Comparison of ENCODE assay signal across 1 fruit fly cellular context in genomic region chrX:20509535-20510424, dm6.
TF ChIP-seq lines count a peak whose summit lies in the region.

No protein-coding gene starts in this region.

TF ChIP-seq in whole organism, embryonic, 481 proteins besides CTCF, POLR2A, EP300 and RAD21 (continued from another document and continues in another):
- TF ChIP-seq amos (GFP tag; IDR thresholded peaks at IDR 0.05; lab: Robert Waterston, UW; ENCODE audit: partially characterized antibody) (no peak), p53 (GFP tag; optimal IDR thresholded peaks at IDR 0.05; lab: Kevin White, UChicago) (no peak), ab (GFP tag; optimal IDR thresholded peaks at IDR 0.05; lab: Kevin White, UChicago) (no peak), CG12219 (GFP tag; optimal IDR thresholded peaks at IDR 0.05; lab: Kevin White, UChicago) (no peak), btn (GFP tag; optimal IDR thresholded peaks at IDR 0.05; lab: Kevin White, UChicago) (no peak), CG12659 (GFP tag; optimal IDR thresholded peaks at IDR 0.05; lab: Kevin White, UChicago) (no peak), CG8478 (optimal IDR thresholded peaks at IDR 0.05; lab: Kevin White, UChicago) (no peak), jing (GFP tag; optimal IDR thresholded peaks at IDR 0.05; lab: Kevin White, UChicago) (no peak), CG18476 (GFP tag; optimal IDR thresholded peaks at IDR 0.05; lab: Kevin White, UChicago) (no peak), CG3995 (GFP tag; optimal IDR thresholded peaks at IDR 0.05; lab: Kevin White, UChicago) (no peak), grau (tag; optimal IDR thresholded peaks at IDR 0.05; lab: Kevin White, UChicago) (peak; percentile 34), CG13296 (GFP tag; optimal IDR thresholded peaks at IDR 0.05; lab: Kevin White, UChicago) (no peak), HmgD (GFP tag; optimal IDR thresholded peaks at IDR 0.05; lab: Kevin White, UChicago) (no peak), sr (GFP tag; IDR thresholded peaks at IDR 0.05; lab: Robert Waterston, UW) (no peak), CG3726 (GFP tag; IDR thresholded peaks at IDR 0.05; lab: Robert Waterston, UW) (no peak), sqz (GFP tag; optimal IDR thresholded peaks at IDR 0.05; lab: Kevin White, UChicago) (no peak), CG5245 (GFP tag; optimal IDR thresholded peaks at IDR 0.05; lab: Kevin White, UChicago) (no peak), CG32767 (GFP tag; IDR thresholded peaks at IDR 0.05; lab: Robert Waterston, UW) (no peak), CG13894 (tag; optimal IDR thresholded peaks at IDR 0.05; lab: Kevin White, UChicago) (no peak), Adf1 (GFP tag; IDR thresholded peaks at IDR 0.05; lab: Robert Waterston, UW) (peak; percentile 77), CG2712 (tag; optimal IDR thresholded peaks at IDR 0.05; lab: Kevin White, UChicago) (peak; percentile 45), otp (GFP tag; IDR thresholded peaks at IDR 0.05; lab: Robert Waterston, UW) (no peak), schlank (tag; optimal IDR thresholded peaks at IDR 0.05; lab: Kevin White, UChicago) (no peak), pum (GFP tag; optimal IDR thresholded peaks at IDR 0.05; lab: Kevin White, UChicago) (no peak), chn (GFP tag; optimal IDR thresholded peaks at IDR 0.05; lab: Kevin White, UChicago) (no peak), CG13123 (GFP tag; optimal IDR thresholded peaks at IDR 0.05; lab: Kevin White, UChicago) (no peak), B-H1 (GFP tag; IDR thresholded peaks at IDR 0.05; lab: Robert Waterston, UW) (no peak), onecut (GFP tag; IDR thresholded peaks at IDR 0.05; lab: Robert Waterston, UW) (no peak), ssp (GFP tag; IDR thresholded peaks at IDR 0.05; lab: Robert Waterston, UW) (no peak), CG6765 (GFP tag; optimal IDR thresholded peaks at IDR 0.05; lab: Kevin White, UChicago) (no peak), CG14441 (GFP tag; IDR thresholded peaks at IDR 0.05; lab: Robert Waterston, UW) (peak; percentile 31; the same call in 1 of the 2 replicates), unpg (GFP tag; optimal IDR thresholded peaks at IDR 0.05; lab: Kevin White, UChicago) (peak; percentile 10), rib (GFP tag; IDR thresholded peaks at IDR 0.05; lab: Robert Waterston, UW) (no peak), Dek (tag; optimal IDR thresholded peaks at IDR 0.05; lab: Kevin White, UChicago) (no peak), Tbp (GFP tag; optimal IDR thresholded peaks at IDR 0.05; lab: Kevin White, UChicago) (no peak), wor (GFP tag; IDR thresholded peaks at IDR 0.05; lab: Robert Waterston, UW) (no peak), yki (optimal IDR thresholded peaks at IDR 0.05; lab: Kevin White, UChicago) (no peak), CG34224 (GFP tag; IDR thresholded peaks at IDR 0.05; lab: Robert Waterston, UW; ENCODE audit: partially characterized antibody) (no peak), scrt (GFP tag; optimal IDR thresholded peaks at IDR 0.05; lab: Kevin White, UChicago) (peak; percentile 53), en (GFP tag; optimal IDR thresholded peaks at IDR 0.05; lab: Kevin White, UChicago) (no peak), ro (GFP tag; IDR thresholded peaks at IDR 0.05; lab: Robert Waterston, UW) (no peak), Fer2 (tag; optimal IDR thresholded peaks at IDR 0.05; lab: Kevin White, UChicago) (no peak), Hr78 (GFP tag; optimal IDR thresholded peaks at IDR 0.05; lab: Kevin White, UChicago) (no peak), aop (GFP tag; IDR thresholded peaks at IDR 0.05; lab: Robert Waterston, UW) (no peak), Deaf1 (tag; optimal IDR thresholded peaks at IDR 0.05; lab: Kevin White, UChicago) (no peak), D (optimal IDR thresholded peaks at IDR 0.05; lab: Kevin White, UChicago) (no peak), D (GFP tag; optimal IDR thresholded peaks at IDR 0.05; lab: Kevin White, UChicago) (no peak), CG5180 (GFP tag; optimal IDR thresholded peaks at IDR 0.05; lab: Kevin White, UChicago) (no peak), abd-A (tag; optimal IDR thresholded peaks at IDR 0.05; lab: Kevin White, UChicago) (no peak), Bgb (GFP tag; IDR thresholded peaks at IDR 0.05; lab: Robert Waterston, UW; ENCODE audit: partially characterized antibody) (no peak), Awh (GFP tag; IDR thresholded peaks at IDR 0.05; lab: Robert Waterston, UW) (no peak), CG8359 (GFP tag; optimal IDR thresholded peaks at IDR 0.05; lab: Kevin White, UChicago; ENCODE audit: borderline replicate concordance) (no peak), tup (GFP tag; optimal IDR thresholded peaks at IDR 0.05; lab: Kevin White, UChicago) (no peak), seq (GFP tag; IDR thresholded peaks at IDR 0.05; lab: Robert Waterston, UW) (no peak), HLH3B (GFP tag; IDR thresholded peaks at IDR 0.05; lab: Robert Waterston, UW) (no peak), crol (GFP tag; IDR thresholded peaks at IDR 0.05; lab: Robert Waterston, UW) (no peak), hth (optimal IDR thresholded peaks at IDR 0.05; lab: Kevin White, UChicago) (no peak), CG4360 (GFP tag; IDR thresholded peaks at IDR 0.05; lab: Robert Waterston, UW) (peak; percentile 59), wdn (GFP tag; IDR thresholded peaks at IDR 0.05; lab: Robert Waterston, UW) (no peak), mam (GFP tag; optimal IDR thresholded peaks at IDR 0.05; lab: Kevin White, UChicago) (no peak), vnd (GFP tag; IDR thresholded peaks at IDR 0.05; lab: Robert Waterston, UW; ENCODE audit: partially characterized antibody) (no peak), Mad (GFP tag; optimal IDR thresholded peaks at IDR 0.05; lab: Kevin White, UChicago) (no peak), crp (GFP tag; optimal IDR thresholded peaks at IDR 0.05; lab: Kevin White, UChicago) (no peak), danr (GFP tag; IDR thresholded peaks at IDR 0.05; lab: Robert Waterston, UW) (no peak), Lim3 (GFP tag; IDR thresholded peaks at IDR 0.05; lab: Robert Waterston, UW) (no peak), C15 (GFP tag; IDR thresholded peaks at IDR 0.05; lab: Robert Waterston, UW) (no peak), Nf-YA (GFP tag; IDR thresholded peaks at IDR 0.05; lab: Robert Waterston, UW) (no peak), CG17829 (tag; optimal IDR thresholded peaks at IDR 0.05; lab: Kevin White, UChicago) (no peak), Hmr (GFP tag; optimal IDR thresholded peaks at IDR 0.05; lab: Kevin White, UChicago) (peak; percentile 14), usp (GFP tag; optimal IDR thresholded peaks at IDR 0.05; lab: Kevin White, UChicago) (no peak), Lpt (GFP tag; optimal IDR thresholded peaks at IDR 0.05; lab: Kevin White, UChicago) (no peak), Spps (tag; optimal IDR thresholded peaks at IDR 0.05; lab: Kevin White, UChicago) (no peak), pho (GFP tag; optimal IDR thresholded peaks at IDR 0.05; lab: Kevin White, UChicago) (no peak), ac (GFP tag; optimal IDR thresholded peaks at IDR 0.05; lab: Kevin White, UChicago) (no peak), klu (GFP tag; IDR thresholded peaks at IDR 0.05; lab: Robert Waterston, UW) (no peak), CG7928 (GFP tag; optimal IDR thresholded peaks at IDR 0.05; lab: Kevin White, UChicago) (no peak), ara (GFP tag; IDR thresholded peaks at IDR 0.05; lab: Robert Waterston, UW) (no peak), CG18262 (tag; optimal IDR thresholded peaks at IDR 0.05; lab: Kevin White, UChicago) (peak; percentile 42), CG15696 (tag; optimal IDR thresholded peaks at IDR 0.05; lab: Kevin White, UChicago) (no peak), CG9437 (GFP tag; optimal IDR thresholded peaks at IDR 0.05; lab: Kevin White, UChicago) (no peak), dpn (GFP tag; optimal IDR thresholded peaks at IDR 0.05; lab: Kevin White, UChicago) (no peak), Optix (GFP tag; IDR thresholded peaks at IDR 0.05; lab: Robert Waterston, UW) (no peak), esg (GFP tag; conservative IDR thresholded peaks at IDR 0.05; lab: Robert Waterston, UW) (no peak), gce (GFP tag; IDR thresholded peaks at IDR 0.05; lab: Robert Waterston, UW) (no peak), disco-r (GFP tag; optimal IDR thresholded peaks at IDR 0.05; lab: Kevin White, UChicago) (no peak), MBD-R2 (GFP tag; IDR thresholded peaks at IDR 0.05; lab: Robert Waterston, UW) (no peak), Hr51 (GFP tag; optimal IDR thresholded peaks at IDR 0.05; lab: Kevin White, UChicago) (peak in 1 of 2 experiments; percentile 9), CG8765 (GFP tag; IDR thresholded peaks at IDR 0.05; lab: Robert Waterston, UW) (no peak), CG12104 (GFP tag; optimal IDR thresholded peaks at IDR 0.05; lab: Kevin White, UChicago) (no peak), Hsf (GFP tag; optimal IDR thresholded peaks at IDR 0.05; lab: Kevin White, UChicago) (peak; percentile 23), al (GFP tag; IDR thresholded peaks at IDR 0.05; lab: Robert Waterston, UW) (no peak), Myb (GFP tag; optimal IDR thresholded peaks at IDR 0.05; lab: Kevin White, UChicago) (no peak), Nf-YB (GFP tag; optimal IDR thresholded peaks at IDR 0.05; lab: Kevin White, UChicago) (no peak), nmo (GFP tag; optimal IDR thresholded peaks at IDR 0.05; lab: Kevin White, UChicago) (peak; percentile 6), CG34376 (GFP tag; optimal IDR thresholded peaks at IDR 0.05; lab: Kevin White, UChicago) (no peak), CG12236 (GFP tag; optimal IDR thresholded peaks at IDR 0.05; lab: Kevin White, UChicago) (no peak), NfI (GFP tag; optimal IDR thresholded peaks at IDR 0.05; lab: Kevin White, UChicago) (no peak), YL-1 (GFP tag; optimal IDR thresholded peaks at IDR 0.05; lab: Kevin White, UChicago) (no peak), CG4820 (GFP tag; optimal IDR thresholded peaks at IDR 0.05; lab: Kevin White, UChicago) (no peak), Fer3 (tag; optimal IDR thresholded peaks at IDR 0.05; lab: Kevin White, UChicago) (no peak), prd (optimal IDR thresholded peaks at IDR 0.05; lab: Kevin White, UChicago) (no peak), prd (GFP tag; IDR thresholded peaks at IDR 0.05; lab: Robert Waterston, UW) (no peak), CG32772 (GFP tag; IDR thresholded peaks at IDR 0.05; lab: Robert Waterston, UW) (0 out of 2 replicates have a peak, but pooled peaks have one; percentile 36), org-1 (GFP tag; optimal IDR thresholded peaks at IDR 0.05; lab: Kevin White, UChicago) (no peak), Abd-B (GFP tag; optimal IDR thresholded peaks at IDR 0.05; lab: Kevin White, UChicago) (no peak), Eip74EF (GFP tag; optimal IDR thresholded peaks at IDR 0.05; lab: Kevin White, UChicago) (no peak), Stat92E (GFP tag; optimal IDR thresholded peaks at IDR 0.05; lab: Kevin White, UChicago) (no peak), ato (GFP tag; IDR thresholded peaks at IDR 0.05; lab: Robert Waterston, UW; ENCODE audit: partially characterized antibody) (no peak), cad (GFP tag; optimal IDR thresholded peaks at IDR 0.05; lab: Kevin White, UChicago) (no peak), pnt (GFP tag; optimal IDR thresholded peaks at IDR 0.05; lab: Kevin White, UChicago) (no peak), emc (GFP tag; optimal IDR thresholded peaks at IDR 0.05; lab: Kevin White, UChicago) (no peak), CG11456 (GFP tag; IDR thresholded peaks at IDR 0.05; lab: Robert Waterston, UW) (no peak), CG7987 (GFP tag; optimal IDR thresholded peaks at IDR 0.05; lab: Kevin White, UChicago) (no peak), da (GFP tag; optimal IDR thresholded peaks at IDR 0.05; lab: Kevin White, UChicago) (no peak), CG3163 (GFP tag; optimal IDR thresholded peaks at IDR 0.05; lab: Kevin White, UChicago) (no peak), CG12071 (GFP tag; optimal IDR thresholded peaks at IDR 0.05; lab: Kevin White, UChicago) (no peak), CG1602 (GFP tag; optimal IDR thresholded peaks at IDR 0.05; lab: Kevin White, UChicago) (no peak), CG1647 (GFP tag; optimal IDR thresholded peaks at IDR 0.05; lab: Kevin White, UChicago) (no peak), CG10147 (GFP tag; optimal IDR thresholded peaks at IDR 0.05; lab: Kevin White, UChicago) (no peak), CG6654 (GFP tag; optimal IDR thresholded peaks at IDR 0.05; lab: Kevin White, UChicago) (no peak), CG12155 (GFP tag; optimal IDR thresholded peaks at IDR 0.05; lab: Kevin White, UChicago) (no peak), oc (tag; optimal IDR thresholded peaks at IDR 0.05; lab: Kevin White, UChicago) (no peak), CG17385 (GFP tag; optimal IDR thresholded peaks at IDR 0.05; lab: Kevin White, UChicago) (peak; percentile 81), CG11398 (GFP tag; optimal IDR thresholded peaks at IDR 0.05; lab: Kevin White, UChicago) (no peak), CG4424 (GFP tag; optimal IDR thresholded peaks at IDR 0.05; lab: Kevin White, UChicago) (no peak), CG2678 (tag; optimal IDR thresholded peaks at IDR 0.05; lab: Kevin White, UChicago) (peak; percentile 29), gsb (GFP tag; IDR thresholded peaks at IDR 0.05; lab: Robert Waterston, UW) (no peak), CG10462 (GFP tag; optimal IDR thresholded peaks at IDR 0.05; lab: Kevin White, UChicago) (no peak), toy (GFP tag; IDR thresholded peaks at IDR 0.05; lab: Robert Waterston, UW) (no peak), sim (GFP tag; IDR thresholded peaks at IDR 0.05; lab: Robert Waterston, UW) (no peak), hbn (GFP tag; IDR thresholded peaks at IDR 0.05; lab: Robert Waterston, UW; ENCODE audit: partially characterized antibody) (no peak), sug (tag; optimal IDR thresholded peaks at IDR 0.05; lab: Kevin White, UChicago) (no peak), CG3281 (GFP tag; optimal IDR thresholded peaks at IDR 0.05; lab: Kevin White, UChicago) (peak; percentile 7), sc (optimal IDR thresholded peaks at IDR 0.05; lab: Kevin White, UChicago) (no peak), sc (GFP tag; optimal IDR thresholded peaks at IDR 0.05; lab: Kevin White, UChicago) (no peak), salm (tag; optimal IDR thresholded peaks at IDR 0.05; lab: Kevin White, UChicago) (no peak), Dip2 (GFP tag; IDR thresholded peaks at IDR 0.05; lab: Robert Waterston, UW) (no peak), CG16815 (GFP tag; optimal IDR thresholded peaks at IDR 0.05; lab: Kevin White, UChicago) (no peak), dmrt99B (tag; optimal IDR thresholded peaks at IDR 0.05; lab: Kevin White, UChicago) (peak; percentile 1), ERR (GFP tag; optimal IDR thresholded peaks at IDR 0.05; lab: Kevin White, UChicago) (no peak), MESR4 (GFP tag; optimal IDR thresholded peaks at IDR 0.05; lab: Kevin White, UChicago) (no peak), CG3847 (GFP tag; IDR thresholded peaks at IDR 0.05; lab: Robert Waterston, UW) (no peak)
